Worm (Caenorhabditis elegans) whole organism, L2 larva: Measurements from ENCODE around the gene D2089.3.

Experiments used
- R02D3.7 ChIP-seq: fragments of 150-350 bp; optimal IDR thresholded peaks from 2 replicates; lab custom pipeline; 2014; ENCODE audit warnings: missing biosample characterization, missing genetic modification characterization
- alr-1 ChIP-seq: fragments of 150-350 bp; optimal IDR thresholded peaks from 2 replicates; lab custom pipeline; 2014; ENCODE audit warnings: missing biosample characterization, missing genetic modification characterization
- aly-2 ChIP-seq: fragments of 150-350 bp; optimal IDR thresholded peaks from 2 replicates; lab custom pipeline; 2014; ENCODE audit warnings: missing biosample characterization, missing genetic modification characterization
- elt-1 ChIP-seq: fragments of 150-350 bp; optimal IDR thresholded peaks from 2 replicates; lab custom pipeline; 2014; ENCODE audit warnings: missing biosample characterization, missing genetic modification characterization
- lin-13 ChIP-seq: fragments of 150-350 bp; optimal IDR thresholded peaks from 2 replicates; lab custom pipeline; 2014; ENCODE audit warnings: missing biosample characterization, missing genetic modification reagents, missing genetic modification characterization
- mdl-1 ChIP-seq, 2 experiments: fragments of 150-350 bp in 1 of 2; sonication (generic microtip) in 1 of 2; optimal IDR thresholded peaks; 2 replicates each; lab custom pipeline; 2017; ENCODE audit warnings: missing biosample characterization in 2 of 2, missing genetic modification characterization in 2 of 2
- nhr-11 ChIP-seq: fragments of 150-350 bp; optimal IDR thresholded peaks from 2 replicates; lab custom pipeline; 2014; ENCODE audit warnings: missing biosample characterization, missing genetic modification characterization
- nhr-237 ChIP-seq: fragments of 150-350 bp; optimal IDR thresholded peaks from 2 replicates; lab custom pipeline; 2014; ENCODE audit warnings: missing biosample characterization, missing genetic modification characterization
- nhr-77 ChIP-seq: fragments of 150-350 bp; optimal IDR thresholded peaks from 2 replicates; lab custom pipeline; 2014; ENCODE audit warnings: missing biosample characterization, missing genetic modification characterization
- unc-62 ChIP-seq: fragments of 150-350 bp; optimal IDR thresholded peaks from 2 replicates; lab custom pipeline; 2014; ENCODE audit warnings: missing biosample characterization, missing genetic modification reagents, missing genetic modification characterization

DNA sequence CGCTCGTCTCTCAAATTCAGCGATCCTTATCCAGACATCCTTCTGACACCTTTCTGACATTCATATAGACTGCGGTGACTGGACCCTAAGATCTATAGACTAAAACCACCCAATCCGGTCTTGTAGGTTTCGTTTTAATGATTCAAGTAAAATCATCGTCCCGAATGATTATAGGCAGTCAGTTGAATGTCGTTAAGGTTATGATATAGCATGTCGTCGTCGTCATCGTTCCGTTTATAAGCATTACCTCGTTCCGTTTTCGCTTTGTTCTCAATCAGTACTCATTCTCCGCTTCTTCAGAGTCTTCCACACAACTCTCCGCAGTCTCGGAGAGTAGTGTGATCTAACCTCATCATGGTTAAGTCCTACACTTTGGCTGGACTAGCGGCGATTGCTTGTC is 43.7 kb upstream of the D2089.3 start, which contains the start of gene bli-1:
- no peak for TF ChIP-seq elt-1 (tag; lab: Kevin White, UChicago)
- TF ChIP-seq nhr-11 (tag; lab: Kevin White, UChicago), result no peak
- no peak for TF ChIP-seq unc-62 (GFP tag; lab: Kevin White, UChicago)
- no peak for TF ChIP-seq nhr-77 (tag; lab: Kevin White, UChicago)
- no peak for TF ChIP-seq nhr-237 (tag; lab: Kevin White, UChicago)
- TF ChIP-seq R02D3.7, result no peak
- TF ChIP-seq aly-2 (tag; lab: Kevin White, UChicago), result no peak
- no peak for TF ChIP-seq mdl-1 (tag; optimal IDR thresholded peaks at IDR 0.05; lab: Kevin White, UChicago)
- no peak for TF ChIP-seq alr-1
- TF ChIP-seq lin-13 (GFP tag; lab: Kevin White, UChicago), result no peak
